Fruit fly (Drosophila melanogaster): ENCODE data around the gene CG4815.

The CG4815 gene

dm6 chr3R:27987329-27987728 lies 3.2 kb downstream of the CG4815 start (continued):
- TF ChIP-seq Dip3 (GFP tag; optimal IDR thresholded peaks at IDR 0.05), result peak; percentile 19
- no peak for TF ChIP-seq CG34376 (GFP tag; optimal IDR thresholded peaks at IDR 0.05)
- peak; percentile 42 for TF ChIP-seq CG4730 (GFP tag; IDR thresholded peaks at IDR 0.05)
- no peak for TF ChIP-seq CG10321 (GFP tag; IDR thresholded peaks at IDR 0.05)
- no peak for TF ChIP-seq CG16813 (GFP tag; IDR thresholded peaks at IDR 0.05; ENCODE audit: partially characterized antibody)
- no peak for TF ChIP-seq Lim3 (GFP tag; IDR thresholded peaks at IDR 0.05)
- TF ChIP-seq fd64A (GFP tag; optimal IDR thresholded peaks at IDR 0.05), result no peak
- no peak for TF ChIP-seq CG2129 (GFP tag; IDR thresholded peaks at IDR 0.05; ENCODE audit: partially characterized antibody)
- no peak for TF ChIP-seq YL-1 (GFP tag; optimal IDR thresholded peaks at IDR 0.05)
- TF ChIP-seq CG7786 (GFP tag; optimal IDR thresholded peaks at IDR 0.05), result no peak
- no peak for TF ChIP-seq en (GFP tag; optimal IDR thresholded peaks at IDR 0.05)
- TF ChIP-seq CG11456 (GFP tag; IDR thresholded peaks at IDR 0.05), result 0 out of 3 replicates have a peak, but pooled peaks have one; percentile 60
- TF ChIP-seq gt (GFP tag; IDR thresholded peaks at IDR 0.05), result no peak
- no peak; the same call in 1 of the 2 replicates for TF ChIP-seq GATAe (GFP tag; conservative IDR thresholded peaks at IDR 0.05)
- no peak for TF ChIP-seq pnt (GFP tag; optimal IDR thresholded peaks at IDR 0.05)
- TF ChIP-seq ase (GFP tag; IDR thresholded peaks at IDR 0.05), result peak; percentile 35; the same call in 1 of the 3 replicates
- TF ChIP-seq Chrac-16 (GFP tag; optimal IDR thresholded peaks at IDR 0.05), result peak; percentile 53
- TF ChIP-seq CG1529 (GFP tag; optimal IDR thresholded peaks at IDR 0.05), result peak; percentile 45
- peak; percentile 5 for TF ChIP-seq CrebB (tag; optimal IDR thresholded peaks at IDR 0.05)
- TF ChIP-seq CG7839 (tag; optimal IDR thresholded peaks at IDR 0.05), result peak; percentile 83
- no peak for TF ChIP-seq ERR (GFP tag; optimal IDR thresholded peaks at IDR 0.05)
- TF ChIP-seq ranshi (GFP tag; IDR thresholded peaks at IDR 0.05), result peak; percentile 75
- no peak for TF ChIP-seq Dip2 (GFP tag; IDR thresholded peaks at IDR 0.05)
- TF ChIP-seq Myb (GFP tag; optimal IDR thresholded peaks at IDR 0.05), result no peak
- peak; percentile 69 for TF ChIP-seq CG10147 (GFP tag; optimal IDR thresholded peaks at IDR 0.05)
- TF ChIP-seq repo (GFP tag; optimal IDR thresholded peaks at IDR 0.05), result no peak
- TF ChIP-seq CG11695 (GFP tag; IDR thresholded peaks at IDR 0.05), result peak; percentile 74; the same call in 2 of the 3 replicates
- TF ChIP-seq Fer2 (tag; optimal IDR thresholded peaks at IDR 0.05), result peak; percentile 34
- no peak for TF ChIP-seq inv (GFP tag; IDR thresholded peaks at IDR 0.05; ENCODE audit: partially characterized antibody)
- peak; percentile 72 for TF ChIP-seq ci (GFP tag; IDR thresholded peaks at IDR 0.05)
- TF ChIP-seq CG7357 (GFP tag; IDR thresholded peaks at IDR 0.05), result peak; percentile 39; the same call in 1 of the 3 replicates
- no peak for TF ChIP-seq crol (GFP tag; IDR thresholded peaks at IDR 0.05)
- no peak for TF ChIP-seq da (GFP tag; optimal IDR thresholded peaks at IDR 0.05)
- TF ChIP-seq emc (GFP tag; optimal IDR thresholded peaks at IDR 0.05), result no peak
- TF ChIP-seq Pdp1 (GFP tag; optimal IDR thresholded peaks at IDR 0.05), result no peak
- no peak for TF ChIP-seq Spps (tag; optimal IDR thresholded peaks at IDR 0.05)
- no peak for TF ChIP-seq ftz-f1 (GFP tag; optimal IDR thresholded peaks at IDR 0.05)
- peak; percentile 25 for TF ChIP-seq twi (tag; optimal IDR thresholded peaks at IDR 0.05)
- no peak for TF ChIP-seq Antp (GFP tag; optimal IDR thresholded peaks at IDR 0.05)
- TF ChIP-seq CG42726 (GFP tag; IDR thresholded peaks at IDR 0.05; ENCODE audit: partially characterized antibody), result no peak
- TF ChIP-seq sr (GFP tag; IDR thresholded peaks at IDR 0.05), result no peak
- no peak for TF ChIP-seq Dp (GFP tag; optimal IDR thresholded peaks at IDR 0.05)
- TF ChIP-seq ttk (GFP tag; IDR thresholded peaks at IDR 0.05), result peak; percentile 56; the same call in 1 of the 2 replicates
- TF ChIP-seq CG32772 (GFP tag; IDR thresholded peaks at IDR 0.05), result peak; percentile 77
- TF ChIP-seq Atf3 (GFP tag; optimal IDR thresholded peaks at IDR 0.05), result no peak
- peak; percentile 44; the same call in 1 of the 2 replicates for TF ChIP-seq CG6272 (GFP tag; IDR thresholded peaks at IDR 0.05)
- no peak for TF ChIP-seq Lhr (GFP tag; optimal IDR thresholded peaks at IDR 0.05)
- TF ChIP-seq Mad (GFP tag; optimal IDR thresholded peaks at IDR 0.05), result peak; percentile 6
- TF ChIP-seq CG10462 (GFP tag; optimal IDR thresholded peaks at IDR 0.05), result peak; percentile 2
- TF ChIP-seq CG12071 (GFP tag; optimal IDR thresholded peaks at IDR 0.05), result no peak
- peak; percentile 10 for TF ChIP-seq nerfin-1 (tag; optimal IDR thresholded peaks at IDR 0.05)
- peak; percentile 42 for TF ChIP-seq CG1602 (GFP tag; optimal IDR thresholded peaks at IDR 0.05)
